Worm (Caenorhabditis elegans): ENCODE results near the gene rps-13.

DNA sequence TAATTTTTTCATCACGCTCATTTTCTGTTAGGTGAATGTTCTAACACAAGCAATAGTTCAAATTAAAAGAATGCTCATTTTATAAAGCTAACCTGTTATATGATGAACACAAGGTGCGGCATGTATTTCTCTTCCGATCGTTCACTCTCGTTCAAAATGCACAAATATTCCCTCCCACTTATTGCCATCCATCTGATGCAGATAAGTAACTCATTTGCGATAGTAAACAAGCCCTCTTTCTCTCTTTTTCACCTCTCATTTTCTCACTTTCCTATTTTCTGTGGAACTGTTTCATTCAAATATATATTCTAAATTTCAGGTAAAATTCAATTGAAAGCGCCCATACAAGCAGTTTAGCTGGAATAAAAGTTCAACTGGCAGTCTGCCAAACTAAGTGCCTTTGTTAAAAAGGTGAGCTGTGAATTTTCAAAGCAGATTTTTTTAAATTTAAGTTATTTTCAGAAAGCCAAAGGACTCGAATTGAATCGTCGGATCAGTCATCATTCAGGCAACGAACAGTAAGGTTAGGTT is 28.8 kb downstream of the rps-13 start, which contains the start of the genes trmt-10C.2 and C56G2.22:
- TF ChIP-seq ztf-6 (GFP tag; IDR thresholded peaks at IDR 0.05) (no peak), xnd-1 (tag; optimal IDR thresholded peaks at IDR 0.05) (no peak), pbrm-1 (GFP tag; IDR thresholded peaks at IDR 0.05) (no peak), ztf-26 (tag; optimal IDR thresholded peaks at IDR 0.05) (no peak), lsy-27 (tag; optimal IDR thresholded peaks at IDR 0.05; ENCODE audit: borderline replicate concordance, insufficient read depth) (no peak)

Measured in whole organism, young adult.